Worm (Caenorhabditis elegans) whole organism, L3 larva: ENCODE results near the gene ttll-4.

Experiments used
- R02D3.7 ChIP-seq: fragments of 150-350 bp; optimal IDR thresholded peaks from 2 replicates; lab custom pipeline; 2014; ENCODE audit warnings: missing biosample characterization, missing genetic modification characterization
- aly-2 ChIP-seq: fragments of 150-350 bp; optimal IDR thresholded peaks from 2 replicates; lab custom pipeline; 2014; ENCODE audit warnings: missing biosample characterization, missing genetic modification characterization
- ama-1 ChIP-seq: fragments of 150-350 bp; optimal IDR thresholded peaks from 2 replicates; lab custom pipeline; 2018
- ceh-16 ChIP-seq: sonication (generic microtip); optimal IDR thresholded peaks from 2 replicates; lab custom pipeline; 2017; ENCODE audit warnings: missing biosample characterization, missing genetic modification characterization
- ceh-28 ChIP-seq: fragments of 150-350 bp; optimal IDR thresholded peaks from 2 replicates; lab custom pipeline; 2014; ENCODE audit warnings: missing biosample characterization, missing genetic modification reagents, missing genetic modification characterization
- ceh-9 ChIP-seq: sonication (generic microtip); optimal IDR thresholded peaks from 2 replicates; lab custom pipeline; 2018; ENCODE audit warnings: missing biosample characterization, missing genetic modification characterization
- egl-27 ChIP-seq: sonication (generic microtip); optimal IDR thresholded peaks from 4 replicates; lab custom pipeline; 2017; ENCODE audit warnings: missing biosample characterization, missing genetic modification reagents, missing genetic modification characterization
- egl-5 ChIP-seq: fragments of 150-350 bp; optimal IDR thresholded peaks from 2 replicates; lab custom pipeline; 2017; ENCODE audit warnings: missing biosample characterization, missing genetic modification reagents, missing genetic modification characterization, inconsistent platforms
- elt-1 ChIP-seq: fragments of 150-350 bp; optimal IDR thresholded peaks from 2 replicates; lab custom pipeline; 2014; ENCODE audit warnings: missing biosample characterization, missing genetic modification characterization
- elt-2 ChIP-seq: sonication (generic microtip); optimal IDR thresholded peaks from 2 replicates; lab custom pipeline; 2016; ENCODE audit warnings: missing genetic modification reagents, mild to moderate bottlenecking, missing genetic modification characterization, missing compliant biosample characterization
- elt-3 ChIP-seq, 3 experiments: fragments of 150-350 bp in 1 of 3; sonication (generic microtip) in 2 of 3; optimal IDR thresholded peaks; 2 replicates in 2 of 3; 4 replicates in 1 of 3; lab custom pipeline; 2014 to 2017; ENCODE audit warnings: missing biosample characterization in 3 of 3, missing genetic modification characterization in 3 of 3
- eor-1 ChIP-seq, 2 experiments: fragments of 150-350 bp; optimal IDR thresholded peaks; 2 replicates each; lab custom pipeline; 2014 to 2018; ENCODE audit warnings: missing biosample characterization in 2 of 2, missing genetic modification characterization in 2 of 2
- hmg-11 ChIP-seq: sonication (generic microtip); optimal IDR thresholded peaks from 2 replicates; lab custom pipeline; 2016; ENCODE audit warnings: missing genetic modification characterization, missing compliant biosample characterization
- lin-15B ChIP-seq: fragments of 150-350 bp; optimal IDR thresholded peaks from 2 replicates; lab custom pipeline; 2014; ENCODE audit warnings: missing biosample characterization, missing genetic modification characterization
- lin-39 ChIP-seq: fragments of 150-350 bp; optimal IDR thresholded peaks from 2 replicates; lab custom pipeline; 2018; ENCODE audit warnings: missing biosample characterization, missing genetic modification reagents, missing genetic modification characterization
- lsy-12 ChIP-seq: sonication (generic microtip); optimal IDR thresholded peaks from 2 replicates; lab custom pipeline; 2016; ENCODE audit warnings: mild to moderate bottlenecking, missing genetic modification characterization, missing compliant biosample characterization
- mdl-1 ChIP-seq: fragments of 150-350 bp; optimal IDR thresholded peaks from 2 replicates; lab custom pipeline; 2014; ENCODE audit warnings: missing biosample characterization, missing genetic modification characterization
- mml-1 ChIP-seq: fragments of 150-350 bp; sonication (generic microtip); optimal IDR thresholded peaks from 3 replicates; lab custom pipeline; 2014; ENCODE audit warnings: missing biosample characterization, missing genetic modification characterization
- nfya-1 ChIP-seq: sonication (generic microtip); optimal IDR thresholded peaks from 2 replicates; lab custom pipeline; 2017; ENCODE audit warnings: missing genetic modification characterization, mild to moderate bottlenecking, missing compliant biosample characterization, antibody characterized with exemption, moderate library complexity; ENCODE audit not compliant: insufficient read depth
- nhr-11 ChIP-seq: fragments of 150-350 bp; optimal IDR thresholded peaks from 2 replicates; lab custom pipeline; 2014; ENCODE audit warnings: missing biosample characterization, missing genetic modification characterization
- nhr-12 ChIP-seq: fragments of 150-350 bp; optimal IDR thresholded peaks from 2 replicates; lab custom pipeline; 2014; ENCODE audit warnings: missing biosample characterization, missing genetic modification characterization
- nhr-23 ChIP-seq: fragments of 150-350 bp; optimal IDR thresholded peaks from 2 replicates; lab custom pipeline; 2014; ENCODE audit warnings: missing biosample characterization, missing genetic modification reagents, missing genetic modification characterization
- nhr-237 ChIP-seq: fragments of 150-350 bp; optimal IDR thresholded peaks from 2 replicates; lab custom pipeline; 2014; ENCODE audit warnings: missing biosample characterization, missing genetic modification characterization
- nhr-25 ChIP-seq: sonication (generic microtip); optimal IDR thresholded peaks from 2 replicates; lab custom pipeline; 2017; ENCODE audit warnings: missing biosample characterization, missing genetic modification characterization
- nhr-28 ChIP-seq: fragments of 150-350 bp; optimal IDR thresholded peaks from 2 replicates; lab custom pipeline; 2014; ENCODE audit warnings: missing biosample characterization, missing genetic modification characterization
- nhr-43 ChIP-seq: sonication (generic microtip); optimal IDR thresholded peaks from 2 replicates; lab custom pipeline; 2016; ENCODE audit warnings: mild to moderate bottlenecking, missing genetic modification characterization, missing compliant biosample characterization; ENCODE audit not compliant: poor library complexity, severe bottlenecking
- nhr-67 ChIP-seq: fragments of 150-350 bp; optimal IDR thresholded peaks from 2 replicates; lab custom pipeline; 2014; ENCODE audit warnings: missing biosample characterization, missing genetic modification characterization
- nhr-76 ChIP-seq: fragments of 150-350 bp; sonication (generic microtip); optimal IDR thresholded peaks from 5 replicates; lab custom pipeline; 2014; ENCODE audit warnings: missing biosample characterization, missing genetic modification characterization
- nhr-77 ChIP-seq: fragments of 150-350 bp; optimal IDR thresholded peaks from 2 replicates; lab custom pipeline; 2014; ENCODE audit warnings: missing biosample characterization, missing genetic modification characterization
- pha-4 ChIP-seq: fragments of 150-350 bp; optimal IDR thresholded peaks from 2 replicates; lab custom pipeline; 2014; ENCODE audit warnings: missing biosample characterization, missing genetic modification reagents, missing genetic modification characterization
- pqm-1 ChIP-seq: fragments of 150-350 bp; optimal IDR thresholded peaks from 2 replicates; lab custom pipeline; 2017; ENCODE audit warnings: missing biosample characterization, missing genetic modification characterization, inconsistent platforms
- sea-2 ChIP-seq: fragments of 150-350 bp; sonication (generic microtip); optimal IDR thresholded peaks from 4 replicates; lab custom pipeline; 2014; ENCODE audit warnings: missing biosample characterization, missing genetic modification reagents, missing genetic modification characterization
- skn-1 ChIP-seq: fragments of 150-350 bp; optimal IDR thresholded peaks from 2 replicates; lab custom pipeline; 2014; ENCODE audit warnings: missing biosample characterization, missing genetic modification characterization
- tbx-2 ChIP-seq: sonication (generic microtip); optimal IDR thresholded peaks from 2 replicates; lab custom pipeline; 2016; ENCODE audit warnings: mild to moderate bottlenecking, missing genetic modification characterization, missing compliant biosample characterization
- unc-39 ChIP-seq: sonication (generic microtip); optimal IDR thresholded peaks from 4 replicates; lab custom pipeline; 2017; ENCODE audit warnings: missing biosample characterization, missing genetic modification characterization
- unc-62 ChIP-seq: fragments of 150-350 bp; sonication (generic microtip); optimal IDR thresholded peaks from 4 replicates; lab custom pipeline; 2014; ENCODE audit warnings: missing biosample characterization, missing genetic modification reagents, missing genetic modification characterization
- zag-1 ChIP-seq: fragments of 150-350 bp; optimal IDR thresholded peaks from 2 replicates; lab custom pipeline; 2014; ENCODE audit warnings: missing biosample characterization, missing genetic modification characterization
- ztf-11 ChIP-seq: fragments of 150-350 bp; optimal IDR thresholded peaks from 2 replicates; lab custom pipeline; 2014; ENCODE audit warnings: missing biosample characterization, missing genetic modification characterization
- ztf-4 ChIP-seq: fragments of 150-350 bp; optimal IDR thresholded peaks from 2 replicates; lab custom pipeline; 2014; ENCODE audit warnings: missing biosample characterization, missing genetic modification characterization

The ttll-4 gene

ce11 chrIII:10132495-10133450 is 8.8 kb downstream of the ttll-4 start:
- TF ChIP-seq lin-39 (tag; lab: Kevin White, UChicago) (no peak), nhr-237 (no peak), elt-1 (peak; percentile 79), pha-4 (tag; lab: Kevin White, UChicago) (peak; percentile 79), egl-27 (tag; lab: Kevin White, UChicago) (no peak), pqm-1 (tag; lab: Kevin White, UChicago) (peak; percentile 75), skn-1 (tag; lab: Kevin White, UChicago) (no peak), nhr-23 (tag; lab: Kevin White, UChicago) (peak; percentile 10), sea-2 (GFP tag; lab: Kevin White, UChicago) (no peak), nhr-43 (tag; lab: Kevin White, UChicago) (no peak), nfya-1 (no peak), ama-1 (lab: Kevin White, UChicago) (no peak), eor-1 (tag; optimal IDR thresholded peaks at IDR 0.05; lab: Kevin White, UChicago) (no peak), ztf-4 (tag; lab: Kevin White, UChicago) (no peak), aly-2 (no peak), mdl-1 (tag; lab: Kevin White, UChicago) (no peak), ceh-16 (no peak), hmg-11 (tag; lab: Kevin White, UChicago) (no peak), nhr-11 (no peak), unc-62 (GFP tag; lab: Kevin White, UChicago) (no peak), nhr-12 (tag; lab: Kevin White, UChicago) (no peak), elt-3 (tag; optimal IDR thresholded peaks at IDR 0.05; lab: Kevin White, UChicago) (no peak), nhr-67 (tag; lab: Kevin White, UChicago) (no peak), elt-2 (tag; lab: Kevin White, UChicago) (peak; percentile 72), ztf-11 (no peak), R02D3.7 (tag; lab: Kevin White, UChicago) (no peak), nhr-25 (tag; lab: Kevin White, UChicago) (peak; percentile 30), lin-15B (tag; lab: Kevin White, UChicago) (no peak), zag-1 (tag; lab: Kevin White, UChicago) (no peak), nhr-76 (tag; lab: Kevin White, UChicago) (no peak), ceh-9 (tag; lab: Kevin White, UChicago) (no peak), lsy-12 (tag; lab: Kevin White, UChicago) (no peak), mml-1 (tag; lab: Kevin White, UChicago) (no peak), ceh-28 (tag; lab: Kevin White, UChicago) (no peak), tbx-2 (no peak), unc-39 (tag; lab: Kevin White, UChicago) (no peak), nhr-77 (no peak)
- TF ChIP-seq, all 47 proteins: peak for 6

- TF ChIP-seq ceh-28 (tag; lab: Kevin White, UChicago) (no peak), hmg-11 (tag; lab: Kevin White, UChicago) (no peak), nhr-28 (tag; lab: Kevin White, UChicago) (no peak), pqm-1 (tag; lab: Kevin White, UChicago) (peak; percentile 23), nhr-77 (no peak), lin-39 (tag; lab: Kevin White, UChicago) (no peak), elt-2 (tag; lab: Kevin White, UChicago) (peak; percentile 63), egl-5 (tag; lab: Kevin White, UChicago) (no peak), pha-4 (tag; lab: Kevin White, UChicago) (peak; percentile 36), eor-1 (tag; optimal IDR thresholded peaks at IDR 0.05; lab: Kevin White, UChicago) (no peak)
Observed at ce11 chrIII:10134517-10134916, 10.5 kb downstream of the ttll-4 start.
